Worm (Caenorhabditis elegans) whole organism, L1 larva: ENCODE data around the gene F20D12.12.

Source experiments
- isw-1 ChIP-seq: fragments of 200-800 bp; sonication (Bioruptor generic); IDR thresholded peaks from 2 replicates; pipeline ENCODE4 v1.3.6; 2022; ENCODE audit warnings: missing genetic modification characterization, missing compliant biosample characterization
- nhr-11 ChIP-seq: fragments of 150-350 bp; optimal IDR thresholded peaks from 2 replicates; lab custom pipeline; 2014; ENCODE audit warnings: missing biosample characterization, missing genetic modification characterization
- nhr-12 ChIP-seq: sonication (generic microtip); optimal IDR thresholded peaks from 2 replicates; lab custom pipeline; 2017; ENCODE audit warnings: missing biosample characterization, missing genetic modification characterization
- nhr-76 ChIP-seq: sonication (generic microtip); optimal IDR thresholded peaks from 2 replicates; lab custom pipeline; 2017; ENCODE audit warnings: missing biosample characterization, missing genetic modification characterization
- nhr-85 ChIP-seq: sonication (generic microtip); peaks from one replicate; lab custom pipeline; 2016; ENCODE audit warnings: missing genetic modification characterization, inconsistent platforms, missing compliant biosample characterization
- snpc-4 ChIP-seq: fragments of 150-350 bp; optimal IDR thresholded peaks from 2 replicates; lab custom pipeline; 2014; ENCODE audit warnings: missing biosample characterization, missing genetic modification characterization
- swsn-7 ChIP-seq: sonication (generic microtip); optimal IDR thresholded peaks from 2 replicates; lab custom pipeline; 2016; ENCODE audit warnings: missing genetic modification characterization, missing compliant biosample characterization

ce11 chrIV:7985737-7986136 is 38.5 kb downstream of the F20D12.12 start:
- TF ChIP-seq nhr-12 (tag; lab: Kevin White, UChicago) (no peak), nhr-76 (tag; lab: Kevin White, UChicago) (no peak), nhr-11 (no peak), swsn-7 (no peak), isw-1 (GFP tag; lab: Robert Waterston, UW) (no peak), snpc-4 (tag; lab: Kevin White, UChicago) (no peak), nhr-85 (tag; lab: Kevin White, UChicago) (no peak)
